Worm (Caenorhabditis elegans) whole organism, L4/young adult: ENCODE data around the gene mom-2.

Experiments used
- W03F9.2 ChIP-seq: fragments of 150-350 bp; optimal IDR thresholded peaks from 2 replicates; lab custom pipeline; 2014; ENCODE audit warnings: missing biosample characterization, missing genetic modification characterization
- dao-5 ChIP-seq: sonication (generic microtip); optimal IDR thresholded peaks from 2 replicates; lab custom pipeline; 2016; ENCODE audit warnings: missing genotype, missing genetic modification characterization, moderate library complexity, missing compliant biosample characterization
- him-1 ChIP-seq: sonication (generic microtip); optimal IDR thresholded peaks from 2 replicates; lab custom pipeline; 2016; ENCODE audit warnings: missing genotype, missing genetic modification reagents, missing genetic modification characterization, missing compliant biosample characterization

- TF ChIP-seq him-1 (tag; lab: Kevin White, UChicago) (no peak), dao-5 (tag; lab: Kevin White, UChicago) (no peak), W03F9.2 (tag; lab: Kevin White, UChicago) (no peak)
Observed at ce11 chrV:8323545-8323944, 32.2 kb upstream of the mom-2 start.
